Worm (Caenorhabditis elegans) whole organism, L4 larva: Measurements from ENCODE around the gene rpoa-49.

Experiments
- F49E8.2 ChIP-seq: sonication (generic microtip); optimal IDR thresholded peaks from 2 replicates; lab custom pipeline; 2016; ENCODE audit warnings: missing compliant biosample characterization, mild to moderate bottlenecking, missing genetic modification characterization, borderline replicate concordance
- R02D3.7 ChIP-seq: fragments of 150-350 bp; sonication (generic microtip); optimal IDR thresholded peaks from 3 replicates; lab custom pipeline; 2014; ENCODE audit warnings: missing biosample characterization, missing genetic modification characterization
- Y75B8A.6 ChIP-seq: fragments of 200-800 bp; sonication (Bioruptor generic); IDR thresholded peaks from 2 replicates; pipeline ENCODE4 v1.3.6; 2022; ENCODE audit warnings: missing genetic modification reagents, missing genetic modification characterization, missing compliant biosample characterization
- aha-1 ChIP-seq: fragments of 150-350 bp; peaks from one replicate; lab custom pipeline; 2014; ENCODE audit warnings: missing biosample characterization, missing genetic modification characterization
- ama-1 ChIP-seq: fragments of 150-350 bp; optimal IDR thresholded peaks from 2 replicates; lab custom pipeline; 2014; ENCODE audit warnings: inconsistent platforms, mixed read lengths
- arid-1 ChIP-seq: fragments of 200-800 bp; sonication (Bioruptor generic); conservative IDR thresholded peaks from 2 replicates; pipeline ENCODE4 v1.3.6; 2022; ENCODE audit warnings: missing genetic modification reagents, missing genetic modification characterization, missing compliant biosample characterization
- ces-1 ChIP-seq: fragments of 150-350 bp; sonication (generic microtip); optimal IDR thresholded peaks from 4 replicates; lab custom pipeline; 2014; ENCODE audit warnings: missing biosample characterization, missing genetic modification reagents, missing genetic modification characterization
- ctbp-1 ChIP-seq: fragments of 200-800 bp; sonication (Bioruptor generic); IDR thresholded peaks from 2 replicates; pipeline ENCODE4 v1.3.6; 2022; ENCODE audit warnings: missing genetic modification reagents, missing genetic modification characterization, missing compliant biosample characterization
- daf-16 ChIP-seq, 3 experiments: sonication (generic microtip); optimal IDR thresholded peaks; 2 replicates each; lab custom pipeline; 2016 to 2017; ENCODE audit warnings: missing genetic modification characterization in 3 of 3, missing genetic modification reagents in 3 of 3, mild to moderate bottlenecking in 2 of 3, missing compliant biosample characterization in 2 of 3, missing biosample characterization in 1 of 3, moderate library complexity in 1 of 3
- dmd-6 ChIP-seq: fragments of 200-800 bp; sonication (Bioruptor generic); IDR thresholded peaks from 2 replicates; pipeline ENCODE4 v1.3.6; 2022; ENCODE audit warnings: missing genetic modification reagents, missing genetic modification characterization, missing compliant biosample characterization
- dpl-1 ChIP-seq: fragments of 150-350 bp; optimal IDR thresholded peaks from 2 replicates; lab custom pipeline; 2014; ENCODE audit warnings: missing biosample characterization, missing genetic modification reagents, missing genetic modification characterization
- dve-1 ChIP-seq: sonication (generic microtip); optimal IDR thresholded peaks from 2 replicates; lab custom pipeline; 2017; ENCODE audit warnings: antibody characterized with exemption, mild to moderate bottlenecking, missing genetic modification characterization, missing compliant biosample characterization; ENCODE audit not compliant: insufficient read depth
- fkh-10 ChIP-seq: fragments of 150-350 bp; optimal IDR thresholded peaks from 2 replicates; lab custom pipeline; 2014; ENCODE audit warnings: missing biosample characterization, missing genetic modification reagents, missing genetic modification characterization
- gei-8 ChIP-seq: fragments of 200-800 bp; sonication (Bioruptor generic); optimal IDR thresholded peaks from 2 replicates; lab custom pipeline; 2018; ENCODE audit warnings: mild to moderate bottlenecking, missing genetic modification characterization, missing compliant biosample characterization
- hlh-30 ChIP-seq: sonication (generic microtip); optimal IDR thresholded peaks from 2 replicates; lab custom pipeline; 2017; ENCODE audit warnings: antibody characterized with exemption, mild to moderate bottlenecking, missing genetic modification characterization, missing compliant biosample characterization; ENCODE audit not compliant: insufficient read depth
- lim-7 ChIP-seq: fragments of 200-800 bp; sonication (Bioruptor generic); IDR thresholded peaks from 2 replicates; pipeline ENCODE4 v1.3.6; 2022; ENCODE audit warnings: missing genetic modification characterization, missing compliant biosample characterization
- lin-13 ChIP-seq: fragments of 150-350 bp; optimal IDR thresholded peaks from 2 replicates; lab custom pipeline; 2014; ENCODE audit warnings: missing biosample characterization, missing genetic modification reagents, missing genetic modification characterization
- lir-3 ChIP-seq: sonication (generic microtip); optimal IDR thresholded peaks from 2 replicates; lab custom pipeline; 2016; ENCODE audit warnings: mild to moderate bottlenecking, missing genetic modification characterization, missing compliant biosample characterization
- madf-5 ChIP-seq, 2 experiments: fragments of 200-800 bp; sonication (Bioruptor generic); IDR thresholded peaks; 2 replicates each; pipeline ENCODE4 v1.3.6; 2022; ENCODE audit warnings: missing compliant biosample characterization in 2 of 2, missing genetic modification characterization in 2 of 2
- mdl-1 ChIP-seq, 2 experiments: fragments of 150-350 bp in 1 of 2; sonication (generic microtip) in 1 of 2; optimal IDR thresholded peaks; 2 replicates each; lab custom pipeline; 2014 to 2017; ENCODE audit warnings: missing biosample characterization in 2 of 2, missing genetic modification characterization in 2 of 2
- mxl-2 ChIP-seq: fragments of 200-800 bp; sonication (Bioruptor generic); conservative IDR thresholded peaks from 2 replicates; pipeline ENCODE4 v1.3.6; 2022; ENCODE audit warnings: missing genetic modification reagents, missing genetic modification characterization, missing compliant biosample characterization
- mxl-3 ChIP-seq: fragments of 200-800 bp; sonication (Bioruptor generic); optimal IDR thresholded peaks from 2 replicates; lab custom pipeline; 2018; ENCODE audit warnings: mild to moderate bottlenecking, missing genetic modification characterization, missing compliant biosample characterization
- nhr-10 ChIP-seq: fragments of 150-350 bp; optimal IDR thresholded peaks from 2 replicates; lab custom pipeline; 2014; ENCODE audit warnings: missing biosample characterization, missing genetic modification characterization
- nhr-48 ChIP-seq: sonication (generic microtip); optimal IDR thresholded peaks from 2 replicates; lab custom pipeline; 2016; ENCODE audit warnings: mild to moderate bottlenecking, missing genetic modification characterization, missing compliant biosample characterization
- nhr-6 ChIP-seq: fragments of 150-350 bp; optimal IDR thresholded peaks from 2 replicates; lab custom pipeline; 2014; ENCODE audit warnings: missing biosample characterization, missing genetic modification characterization
- pqm-1 ChIP-seq: sonication (generic microtip); optimal IDR thresholded peaks from 2 replicates; lab custom pipeline; 2017; ENCODE audit warnings: missing biosample characterization, missing genetic modification characterization
- sdz-12 ChIP-seq: fragments of 200-800 bp; sonication (Bioruptor generic); optimal IDR thresholded peaks from 2 replicates; lab custom pipeline; 2018; ENCODE audit warnings: mild to moderate bottlenecking, missing genetic modification characterization, missing compliant biosample characterization
- spr-3 ChIP-seq: fragments of 200-800 bp; sonication (Bioruptor generic); optimal IDR thresholded peaks from 2 replicates; lab custom pipeline; 2018; ENCODE audit warnings: mild to moderate bottlenecking, missing genetic modification characterization, missing compliant biosample characterization
- unc-62 ChIP-seq, 3 experiments: fragments of 150-350 bp in 1 of 3; sonication (generic microtip); optimal IDR thresholded peaks in 2 of 3; peaks in 1 of 3; 1 replicate in 1 of 3; 2 replicates in 2 of 3; lab custom pipeline; 2014 to 2017; ENCODE audit warnings: missing biosample characterization in 3 of 3, missing genetic modification characterization in 3 of 3, missing genetic modification reagents in 3 of 3, missing genotype in 1 of 3
- zag-1 ChIP-seq: fragments of 150-350 bp; optimal IDR thresholded peaks from 2 replicates; lab custom pipeline; 2014; ENCODE audit warnings: missing biosample characterization, missing genetic modification characterization
- ztf-11 ChIP-seq: fragments of 150-350 bp; optimal IDR thresholded peaks from 2 replicates; lab custom pipeline; 2014; ENCODE audit warnings: missing biosample characterization, missing genetic modification characterization
- ztf-7 ChIP-seq: fragments of 150-350 bp; optimal IDR thresholded peaks from 2 replicates; lab custom pipeline; 2014; ENCODE audit warnings: missing biosample characterization, missing genetic modification characterization

rpoa-49 gene

ce11 chrII:69354-69753, 24.5 kb downstream of the rpoa-49 start, which contains the start of gene egl-26:
Gene egl-26 (plus strand): TSS chrII:69654.
- TF ChIP-seq lir-3 (tag; lab: Kevin White, UChicago) (no peak), F49E8.2 (tag; lab: Kevin White, UChicago) (no peak), nhr-6 (tag; lab: Kevin White, UChicago) (no peak), gei-8 (GFP tag; lab: Kevin White, UChicago) (no peak), unc-62 (GFP tag; optimal IDR thresholded peaks at IDR 0.05 in 1 of 2; lab: Kevin White, UChicago) (peak in 1 of 2 experiments; percentile 77), unc-62 (tag; optimal IDR thresholded peaks at IDR 0.05; lab: Kevin White, UChicago) (no peak), ama-1 (lab: Kevin White, UChicago) (no peak)

ce11 chrII:73329-73728, 28.5 kb downstream of the rpoa-49 start:
- TF ChIP-seq fkh-10 (peak; percentile 94), ces-1 (GFP tag; lab: Kevin White, UChicago) (peak; percentile 75), nhr-10 (tag; lab: Kevin White, UChicago) (no peak), ztf-11 (tag; lab: Kevin White, UChicago) (no peak), ctbp-1 (peak; percentile 57; the same call in 1 of the 2 replicates)
- TF ChIP-seq, all 104 proteins: peak for 3

- TF ChIP-seq lin-13 (GFP tag; lab: Kevin White, UChicago): no peak
- TF ChIP-seq aha-1 (tag; lab: Kevin White, UChicago): peak; percentile 86
- peak; percentile 26 for TF ChIP-seq ces-1 (GFP tag; lab: Kevin White, UChicago)
These were observed 29.1 kb downstream of the rpoa-49 start for ce11 chrII:73892-74291.

ce11 chrII:75831-76230, 31.0 kb downstream of the rpoa-49 start:
- TF ChIP-seq spr-3 (GFP tag; lab: Kevin White, UChicago) (no peak), unc-62 (GFP tag; optimal IDR thresholded peaks at IDR 0.05 in 1 of 2; lab: Kevin White, UChicago) (peak in 1 of 2 experiments; percentile 95), unc-62 (tag; optimal IDR thresholded peaks at IDR 0.05; lab: Kevin White, UChicago) (no peak), arid-1 (GFP tag; lab: Robert Waterston, UW) (no peak)
- TF ChIP-seq, all 104 proteins: peak for 1

- TF ChIP-seq zag-1 (tag; lab: Kevin White, UChicago) (no peak), hlh-30 (tag; lab: Kevin White, UChicago) (peak; percentile 23), pqm-1 (tag; lab: Kevin White, UChicago) (peak; percentile 64), madf-5 (GFP tag; IDR thresholded peaks at IDR 0.05; lab: Robert Waterston, UW) (no peak), dmd-6 (GFP tag; lab: Robert Waterston, UW) (peak; percentile 66), dve-1 (peak; percentile 32), mdl-1 (tag; optimal IDR thresholded peaks at IDR 0.05; lab: Kevin White, UChicago) (no peak)
- TF ChIP-seq, all 104 proteins: peak for 4
These were observed 31.8 kb downstream of the rpoa-49 start for ce11 chrII:76662-77061.

ce11 chrII:79166-79565, 34.3 kb downstream of the rpoa-49 start, which contains the start of gene C23H3.9:
Gene C23H3.9 (minus strand): TSS chrII:79266.
- TF ChIP-seq sdz-12 (GFP tag; lab: Kevin White, UChicago) (no peak), nhr-48 (tag; lab: Kevin White, UChicago) (no peak), R02D3.7 (tag; lab: Kevin White, UChicago) (no peak), mxl-3 (no peak), ztf-7 (tag; lab: Kevin White, UChicago) (no peak), lim-7 (GFP tag; lab: Robert Waterston, UW) (no peak), dpl-1 (GFP tag; lab: Kevin White, UChicago) (no peak), Y75B8A.6 (no peak), daf-16 (GFP tag; optimal IDR thresholded peaks at IDR 0.05; lab: Kevin White, UChicago) (no peak), daf-16 (tag; optimal IDR thresholded peaks at IDR 0.05; lab: Kevin White, UChicago) (no peak), mxl-2 (GFP tag; lab: Robert Waterston, UW) (no peak)
- TF ChIP-seq, all 104 proteins: peak for 0
